Fruit fly (Drosophila melanogaster) whole organism, embryonic: ENCODE data around the gene Vinc.

Experiments used
- Aef1 ChIP-seq: fragments of 200-800 bp; sonication (Bioruptor generic); IDR thresholded peaks from 3 replicates; pipeline ENCODE4 v1.3.6; 2022; ENCODE audit warnings: missing biosample characterization, missing genetic modification characterization
- CG10366 ChIP-seq: fragments of 200-800 bp; sonication (Bioruptor generic); IDR thresholded peaks from 2 replicates; pipeline ENCODE4 v1.3.6; 2022; ENCODE audit warnings: missing biosample characterization, missing genetic modification characterization
- CG10543 ChIP-seq: fragments of 200-800 bp; sonication (Bioruptor generic); optimal IDR thresholded peaks from 3 replicates; lab custom pipeline; 2017; ENCODE audit warnings: missing biosample characterization, mild to moderate bottlenecking, missing genetic modification characterization, moderate library complexity
- CG10979 ChIP-seq: fragments of 200-800 bp; sonication (Bioruptor generic); optimal IDR thresholded peaks from 2 replicates; lab custom pipeline; 2018; ENCODE audit warnings: missing biosample characterization, mild to moderate bottlenecking, missing genetic modification characterization, moderate library complexity
- CG11247 ChIP-seq: fragments of 200-800 bp; sonication (Bioruptor generic); IDR thresholded peaks from 2 replicates; pipeline ENCODE4 v1.3.6; 2022; ENCODE audit warnings: missing biosample characterization, missing genetic modification characterization
- CG11695 ChIP-seq: fragments of 200-800 bp; sonication (Bioruptor generic); IDR thresholded peaks from 3 replicates; pipeline ENCODE4 v1.3.6; 2022; ENCODE audit warnings: missing biosample characterization, missing genetic modification characterization
- CG12391 ChIP-seq: fragments of 200-800 bp; sonication (Bioruptor generic); optimal IDR thresholded peaks from 3 replicates; lab custom pipeline; 2018; ENCODE audit warnings: missing biosample characterization, mild to moderate bottlenecking, missing genetic modification characterization, moderate library complexity
- CG12659 ChIP-seq: fragments of 200-800 bp; sonication (Bioruptor generic); optimal IDR thresholded peaks from 3 replicates; lab custom pipeline; 2017; ENCODE audit warnings: mild to moderate bottlenecking, missing biosample characterization, missing genetic modification reagents, missing genetic modification characterization
- CG12942 ChIP-seq: fragments of 200-800 bp; sonication (Bioruptor generic); optimal IDR thresholded peaks from 3 replicates; lab custom pipeline; 2016; ENCODE audit warnings: missing biosample characterization, missing genetic modification characterization
- CG13775 ChIP-seq: fragments of 200-800 bp; sonication (Bioruptor generic); optimal IDR thresholded peaks from 3 replicates; lab custom pipeline; 2017; ENCODE audit warnings: missing biosample characterization, mild to moderate bottlenecking, missing genetic modification characterization
- CG14667 ChIP-seq: fragments of 200-800 bp; sonication (Bioruptor generic); IDR thresholded peaks from 2 replicates; pipeline ENCODE4 v1.3.6; 2022; ENCODE audit warnings: missing biosample characterization, missing genetic modification characterization
- CG15696 ChIP-seq: fragments of 200-800 bp; sonication (Bioruptor generic); optimal IDR thresholded peaks from 2 replicates; lab custom pipeline; 2019; ENCODE audit warnings: missing biosample characterization, mild to moderate bottlenecking, missing genetic modification characterization, moderate library complexity
- CG17328 ChIP-seq: fragments of 200-800 bp; sonication (Bioruptor generic); IDR thresholded peaks from 2 replicates; pipeline ENCODE4 v1.3.6; 2022; ENCODE audit warnings: missing biosample characterization, missing genetic modification characterization
- CG17568 ChIP-seq: fragments of 200-800 bp; sonication (Bioruptor generic); optimal IDR thresholded peaks from 2 replicates; lab custom pipeline; 2018; ENCODE audit warnings: missing biosample characterization, mild to moderate bottlenecking, missing genetic modification characterization, moderate library complexity
- CG31365 ChIP-seq: fragments of 200-800 bp; sonication (Bioruptor generic); optimal IDR thresholded peaks from 2 replicates; lab custom pipeline; 2018; ENCODE audit warnings: missing biosample characterization, mild to moderate bottlenecking, missing genetic modification characterization
- CG32532 ChIP-seq: fragments of 200-800 bp; sonication (Bioruptor generic); IDR thresholded peaks from 2 replicates; pipeline ENCODE4 v1.3.6; 2022; ENCODE audit warnings: missing biosample characterization, missing genetic modification characterization
- CG4328 ChIP-seq: fragments of 200-800 bp; sonication (Bioruptor generic); optimal IDR thresholded peaks from 3 replicates; lab custom pipeline; 2017; ENCODE audit warnings: missing biosample characterization, missing genetic modification reagents, missing genetic modification characterization
- CG7271 ChIP-seq: fragments of 200-800 bp; sonication (Bioruptor generic); optimal IDR thresholded peaks from 2 replicates; lab custom pipeline; 2018; ENCODE audit warnings: missing biosample characterization, mild to moderate bottlenecking, missing genetic modification characterization, moderate library complexity
- Camta ChIP-seq: fragments of 200-800 bp; sonication (Bioruptor generic); optimal IDR thresholded peaks from 2 replicates; lab custom pipeline; 2016; ENCODE audit warnings: missing biosample characterization, missing genetic modification characterization
- Doc2 ChIP-seq: fragments of 200-800 bp; sonication (Bioruptor generic); IDR thresholded peaks from 2 replicates; pipeline ENCODE4 v1.3.6; 2022; ENCODE audit warnings: missing biosample characterization, missing genetic modification characterization
- Elba2 ChIP-seq: fragments of 200-800 bp; sonication (Bioruptor generic); optimal IDR thresholded peaks from 3 replicates; lab custom pipeline; 2016; ENCODE audit warnings: missing biosample characterization, missing genetic modification characterization
- Lim3 ChIP-seq: fragments of 200-800 bp; sonication (Bioruptor generic); IDR thresholded peaks from 2 replicates; pipeline ENCODE4 v1.3.6; 2022; ENCODE audit warnings: missing biosample characterization, missing genetic modification characterization
- Mrtf ChIP-seq: fragments of 200-800 bp; sonication (Bioruptor generic); IDR thresholded peaks from 3 replicates; pipeline ENCODE4 v1.3.6; 2022; ENCODE audit warnings: missing biosample characterization, missing genetic modification characterization
- Nf-YA ChIP-seq: fragments of 200-800 bp; sonication (Bioruptor generic); IDR thresholded peaks from 2 replicates; pipeline ENCODE4 v1.3.6; 2022; ENCODE audit warnings: missing biosample characterization, missing genetic modification characterization
- Rx ChIP-seq: fragments of 200-800 bp; sonication (Bioruptor generic); IDR thresholded peaks from 2 replicates; pipeline ENCODE4 v1.3.6; 2022; ENCODE audit warnings: missing biosample characterization, missing genetic modification characterization
- Scr ChIP-seq: fragments of 200-800 bp; sonication (Bioruptor generic); IDR thresholded peaks from 2 replicates; pipeline ENCODE4 v1.3.6; 2022; ENCODE audit warnings: missing biosample characterization, missing genetic modification characterization; ENCODE audit not compliant: partially characterized antibody
- Spps ChIP-seq: fragments of 200-800 bp; sonication (Bioruptor generic); optimal IDR thresholded peaks from 2 replicates; lab custom pipeline; 2018; ENCODE audit warnings: missing biosample characterization, mild to moderate bottlenecking, missing genetic modification characterization
- Stat92E ChIP-seq, 3 experiments: fragments of >200 bp in 2 of 3; fragments of 200-800 bp in 1 of 3; sonication (Bioruptor generic) in 1 of 3; optimal IDR thresholded peaks; 2 replicates each; lab custom pipeline; 2017 to 2019; ENCODE audit warnings: missing biosample characterization in 3 of 3, missing genetic modification characterization in 3 of 3, mild to moderate bottlenecking in 1 of 3, moderate library complexity in 1 of 3
- abd-A ChIP-seq: fragments of 200-800 bp; sonication (Bioruptor generic); optimal IDR thresholded peaks from 3 replicates; lab custom pipeline; 2019; ENCODE audit warnings: missing biosample characterization, mild to moderate bottlenecking, missing genetic modification characterization, moderate library complexity
- cato ChIP-seq: fragments of 200-800 bp; sonication (Bioruptor generic); optimal IDR thresholded peaks from 2 replicates; lab custom pipeline; 2016; ENCODE audit warnings: missing biosample characterization, missing genetic modification characterization, borderline replicate concordance
- esg ChIP-seq: fragments of 200-800 bp; sonication (Bioruptor generic); conservative IDR thresholded peaks from 2 replicates; pipeline ENCODE4 v1.3.6; 2022; ENCODE audit warnings: missing biosample characterization, missing genetic modification characterization
- eve ChIP-seq, 2 experiments: fragments of >200 bp; optimal IDR thresholded peaks; 2 replicates each; lab custom pipeline; 2017; ENCODE audit warnings: missing biosample characterization in 2 of 2, missing genetic modification characterization in 2 of 2
- exex ChIP-seq: fragments of 200-800 bp; sonication (Bioruptor generic); optimal IDR thresholded peaks from 4 replicates; lab custom pipeline; 2018; ENCODE audit warnings: missing biosample characterization, mild to moderate bottlenecking, missing genetic modification characterization, moderate library complexity
- fd3F ChIP-seq: fragments of 200-800 bp; sonication (Bioruptor generic); optimal IDR thresholded peaks from 2 replicates; lab custom pipeline; 2018; ENCODE audit warnings: missing biosample characterization, mild to moderate bottlenecking, missing genetic modification characterization, moderate library complexity
- fd64A ChIP-seq: fragments of 200-800 bp; sonication (Bioruptor generic); optimal IDR thresholded peaks from 3 replicates; lab custom pipeline; 2018; ENCODE audit warnings: missing biosample characterization, mild to moderate bottlenecking, missing genetic modification characterization
- grau ChIP-seq: fragments of 200-800 bp; optimal IDR thresholded peaks from 3 replicates; lab custom pipeline; 2019; ENCODE audit warnings: missing biosample characterization, mild to moderate bottlenecking, missing genetic modification characterization, moderate library complexity
- gro ChIP-seq: fragments of 200-800 bp; sonication (Bioruptor generic); optimal IDR thresholded peaks from 2 replicates; lab custom pipeline; 2016; ENCODE audit warnings: missing biosample characterization, missing genetic modification characterization
- jing ChIP-seq: fragments of 200-800 bp; sonication (Bioruptor generic); optimal IDR thresholded peaks from 2 replicates; lab custom pipeline; 2018; ENCODE audit warnings: missing biosample characterization, mild to moderate bottlenecking, missing genetic modification characterization
- maf-S ChIP-seq: fragments of 200-800 bp; sonication (Bioruptor generic); optimal IDR thresholded peaks from 2 replicates; lab custom pipeline; 2016; ENCODE audit warnings: missing biosample characterization, missing genetic modification characterization
- nerfin-1 ChIP-seq: fragments of 200-800 bp; sonication (Bioruptor generic); optimal IDR thresholded peaks from 3 replicates; lab custom pipeline; 2019; ENCODE audit warnings: missing biosample characterization, mild to moderate bottlenecking, missing genetic modification characterization, moderate library complexity
- nom ChIP-seq: fragments of 200-800 bp; sonication (Bioruptor generic); optimal IDR thresholded peaks from 2 replicates; lab custom pipeline; 2017; ENCODE audit warnings: missing biosample characterization, missing genetic modification characterization, mild to moderate bottlenecking, moderate library complexity, missing genetic modification reagents
- p53 ChIP-seq: fragments of 200-800 bp; sonication (Bioruptor generic); optimal IDR thresholded peaks from 2 replicates; lab custom pipeline; 2016; ENCODE audit warnings: missing biosample characterization, missing genetic modification characterization
- pan ChIP-seq, 4 experiments: fragments of >200 bp in 3 of 4; fragments of 200-800 bp in 1 of 4; sonication (Bioruptor generic) in 1 of 4; optimal IDR thresholded peaks in 3 of 4; IDR thresholded peaks in 1 of 4; 2 replicates each; pipeline versions ENCODE4 v1.3.6 to Lab custom; 2017 to 2022; ENCODE audit warnings: missing biosample characterization in 2 of 4, missing genetic modification characterization in 2 of 4, mixed read lengths in 1 of 4
- salm ChIP-seq: fragments of 200-800 bp; sonication (Bioruptor generic); optimal IDR thresholded peaks from 2 replicates; lab custom pipeline; 2018; ENCODE audit warnings: missing biosample characterization, mild to moderate bottlenecking, missing genetic modification characterization
- sc ChIP-seq, 3 experiments: fragments of >200 bp in 2 of 3; fragments of 200-800 bp in 1 of 3; sonication (Bioruptor generic) in 1 of 3; optimal IDR thresholded peaks; 2 replicates in 2 of 3; 3 replicates in 1 of 3; lab custom pipeline; 2017; ENCODE audit warnings: mild to moderate bottlenecking in 1 of 3, missing biosample characterization in 1 of 3, missing genetic modification characterization in 1 of 3, missing genetic modification reagents in 1 of 3
- sens ChIP-seq: fragments of 200-800 bp; sonication (Bioruptor generic); peaks from one replicate; lab custom pipeline; 2016; ENCODE audit warnings: missing biosample characterization, missing genetic modification characterization
- sqz ChIP-seq: fragments of 200-800 bp; sonication (Bioruptor generic); optimal IDR thresholded peaks from 3 replicates; lab custom pipeline; 2018; ENCODE audit warnings: missing biosample characterization, mild to moderate bottlenecking, missing genetic modification characterization
- trem ChIP-seq: fragments of 200-800 bp; optimal IDR thresholded peaks from 3 replicates; lab custom pipeline; 2019; ENCODE audit warnings: missing biosample characterization, mild to moderate bottlenecking, missing genetic modification characterization, moderate library complexity
- usp ChIP-seq: fragments of >200 bp; optimal IDR thresholded peaks from 2 replicates; lab custom pipeline; 2017; ENCODE audit warnings: missing biosample characterization, missing genetic modification characterization
- wor ChIP-seq: fragments of 200-800 bp; sonication (Bioruptor generic); IDR thresholded peaks from 2 replicates; pipeline ENCODE4 v1.3.6; 2022; ENCODE audit warnings: missing biosample characterization, missing genetic modification characterization
- yki ChIP-seq: fragments of >200 bp; optimal IDR thresholded peaks from 3 replicates; lab custom pipeline; 2018

Vinc gene

dm6 chrX:2172420-2172827 lies 49.9 kb downstream of the Vinc start, which contains the start of gene ND-B14.5A (continued):
- TF ChIP-seq CG17328 (GFP tag; lab: Robert Waterston, UW) (no peak), grau (tag; lab: Kevin White, UChicago) (peak; percentile 7), jing (no peak), maf-S (GFP tag; lab: Kevin White, UChicago) (no peak), Stat92E (GFP tag; optimal IDR thresholded peaks at IDR 0.05; lab: Kevin White, UChicago) (no peak), CG12391 (peak; percentile 0), nerfin-1 (no peak), sc (optimal IDR thresholded peaks at IDR 0.05; lab: Kevin White, UChicago) (no peak), sc (GFP tag; optimal IDR thresholded peaks at IDR 0.05; lab: Kevin White, UChicago) (no peak), yki (lab: Kevin White, UChicago) (no peak), CG11247 (GFP tag; lab: Robert Waterston, UW) (no peak), usp (GFP tag; lab: Kevin White, UChicago) (no peak), pan (optimal IDR thresholded peaks at IDR 0.05; lab: Kevin White, UChicago) (no peak), pan (GFP tag; optimal IDR thresholded peaks at IDR 0.05 in 1 of 2, IDR thresholded peaks at IDR 0.05 in 1 of 2) (no peak), sens (peak; percentile 65), CG12659 (GFP tag; lab: Kevin White, UChicago) (peak; percentile 48), Aef1 (GFP tag; lab: Robert Waterston, UW) (no peak), CG15696 (tag; lab: Kevin White, UChicago) (no peak), CG31365 (no peak), CG17568 (GFP tag; lab: Kevin White, UChicago) (no peak), salm (tag; lab: Kevin White, UChicago) (no peak), CG7271 (tag; lab: Kevin White, UChicago) (no peak), exex (tag; lab: Kevin White, UChicago) (no peak), Spps (tag; lab: Kevin White, UChicago) (no peak), CG10543 (GFP tag; lab: Kevin White, UChicago) (no peak), CG14667 (GFP tag; lab: Robert Waterston, UW) (no peak), CG10366 (no peak), p53 (no peak), fd3F (no peak), Scr (GFP tag; lab: Robert Waterston, UW) (peak; percentile 90), nom (GFP tag; lab: Kevin White, UChicago) (peak; percentile 35), CG4328 (GFP tag; lab: Kevin White, UChicago) (no peak), wor (GFP tag; lab: Robert Waterston, UW) (no peak), eve (GFP tag; optimal IDR thresholded peaks at IDR 0.05; lab: Kevin White, UChicago) (no peak), CG32532 (GFP tag; lab: Robert Waterston, UW) (no peak), Camta (GFP tag; lab: Kevin White, UChicago) (no peak), Rx (GFP tag; lab: Robert Waterston, UW) (no peak), Nf-YA (GFP tag; lab: Robert Waterston, UW) (no peak), fd64A (GFP tag; lab: Kevin White, UChicago) (no peak), Doc2 (no peak), Lim3 (GFP tag; lab: Robert Waterston, UW) (no peak), CG12942 (no peak), CG11695 (GFP tag; lab: Robert Waterston, UW) (no peak), CG13775 (GFP tag; lab: Kevin White, UChicago) (no peak), cato (GFP tag; lab: Kevin White, UChicago) (no peak), sqz (GFP tag; lab: Kevin White, UChicago) (no peak), Elba2 (no peak), Mrtf (GFP tag; lab: Robert Waterston, UW) (no peak), gro (peak; percentile 3), esg (no peak), trem (tag; lab: Kevin White, UChicago) (peak; percentile 59), abd-A (tag; lab: Kevin White, UChicago) (no peak), CG10979 (tag; lab: Kevin White, UChicago) (no peak)
